Worm (Caenorhabditis elegans): ENCODE data around the gene F08B12.11.

DNA sequence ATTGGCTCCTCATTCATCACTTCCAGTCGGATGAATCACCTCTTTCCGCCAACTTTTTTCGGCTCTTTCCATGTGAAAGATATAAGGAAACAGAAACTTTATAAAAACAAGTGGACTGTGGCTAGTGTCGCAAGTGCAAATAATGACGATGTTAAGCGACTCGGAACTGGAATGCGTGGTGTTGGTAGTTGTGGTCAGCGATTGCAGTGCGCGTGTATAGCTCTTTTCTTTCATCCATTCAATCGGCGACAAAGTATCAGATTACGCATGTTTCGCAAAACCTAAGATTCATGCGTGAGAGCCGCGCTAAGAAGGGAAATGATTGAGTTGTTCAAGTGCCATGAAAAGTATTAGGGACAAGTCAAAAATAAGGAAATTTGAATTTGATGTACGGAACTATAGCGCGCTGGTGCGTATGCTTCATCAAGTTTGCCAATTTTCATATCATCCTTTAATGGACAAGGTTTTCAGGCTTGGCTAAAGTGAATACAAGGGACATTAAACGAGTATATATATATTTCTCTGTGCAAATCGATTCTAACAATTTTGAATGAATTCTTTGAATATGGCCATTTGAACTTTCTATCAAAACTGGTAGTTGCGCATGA, 3.0 kb downstream of the F08B12.11 start:
- TF ChIP-seq ama-1 (optimal IDR thresholded peaks at IDR 0.05) (no peak), pqm-1 (tag; optimal IDR thresholded peaks at IDR 0.05) (no peak), nhr-42 (GFP tag; IDR thresholded peaks at IDR 0.05) (no peak), fkh-10 (GFP tag; optimal IDR thresholded peaks at IDR 0.05) (no peak), vab-7 (GFP tag; IDR thresholded peaks at IDR 0.05) (no peak)

All from whole organism, L4 larva.